Worm (Caenorhabditis elegans) whole organism, young adult: ENCODE results near the gene F18A11.5.

Experiments used
- B0019.2 ChIP-seq: fragments of 200-800 bp; sonication (Bioruptor generic); conservative IDR thresholded peaks from 2 replicates; pipeline ENCODE4 v1.3.6; 2022; ENCODE audit warnings: missing genetic modification reagents, missing genetic modification characterization, missing compliant biosample characterization
- C17E4.6 ChIP-seq: fragments of 200-800 bp; sonication (Bioruptor generic); IDR thresholded peaks from 2 replicates; pipeline ENCODE4 v1.3.6; 2022; ENCODE audit warnings: missing genetic modification reagents, missing genetic modification characterization, missing compliant biosample characterization
- F39B2.1 ChIP-seq: fragments of 200-800 bp; sonication (Bioruptor generic); IDR thresholded peaks from 2 replicates; pipeline ENCODE4 v1.3.6; 2022; ENCODE audit warnings: missing genetic modification reagents, missing genetic modification characterization, missing compliant biosample characterization
- F52B5.7 ChIP-seq: sonication (generic microtip); optimal IDR thresholded peaks from 2 replicates; lab custom pipeline; 2016; ENCODE audit warnings: mild to moderate bottlenecking, missing genetic modification characterization, missing compliant biosample characterization
- T07F8.4 ChIP-seq: sonication (generic microtip); optimal IDR thresholded peaks from 2 replicates; lab custom pipeline; 2016; ENCODE audit warnings: mild to moderate bottlenecking, missing genetic modification characterization, moderate library complexity, missing compliant biosample characterization
- Y67H2A.10 ChIP-seq: fragments of 200-800 bp; sonication (Bioruptor generic); conservative IDR thresholded peaks from 2 replicates; pipeline ENCODE4 v1.3.6; 2022; ENCODE audit warnings: missing genetic modification reagents, missing genetic modification characterization, missing compliant biosample characterization
- Y79H2A.3 ChIP-seq: fragments of 200-800 bp; sonication (Bioruptor generic); conservative IDR thresholded peaks from 2 replicates; pipeline ENCODE4 v1.3.6; 2022; ENCODE audit warnings: missing genetic modification reagents, missing genetic modification characterization, missing compliant biosample characterization
- Y95B8A.8 ChIP-seq: fragments of 200-800 bp; sonication (Bioruptor generic); IDR thresholded peaks from 2 replicates; pipeline ENCODE4 v1.3.6; 2022; ENCODE audit warnings: missing genetic modification reagents, missing genetic modification characterization, missing compliant biosample characterization
- ama-1 ChIP-seq, 3 experiments: fragments of 150-350 bp in 1 of 3; sonication (generic microtip) in 2 of 3; optimal IDR thresholded peaks; 2 replicates each; lab custom pipeline; 2014 to 2018; ENCODE audit warnings: missing biosample characterization in 2 of 3, missing genetic modification characterization in 2 of 3, missing genetic modification reagents in 2 of 3
- aptf-2 ChIP-seq: fragments of 200-800 bp; sonication (Bioruptor generic); conservative IDR thresholded peaks from 2 replicates; pipeline ENCODE4 v1.3.6; 2022; ENCODE audit warnings: missing genetic modification reagents, missing genetic modification characterization, missing compliant biosample characterization
- athp-1 ChIP-seq: sonication (generic microtip); optimal IDR thresholded peaks from 2 replicates; lab custom pipeline; 2017; ENCODE audit warnings: mild to moderate bottlenecking, missing genetic modification characterization, missing compliant biosample characterization
- attf-3 ChIP-seq: fragments of 200-800 bp; sonication (Bioruptor generic); conservative IDR thresholded peaks from 2 replicates; pipeline ENCODE4 v1.3.6; 2022; ENCODE audit warnings: missing genetic modification reagents, missing genetic modification characterization, missing compliant biosample characterization
- ccch-3 ChIP-seq: fragments of 200-800 bp; sonication (Bioruptor generic); optimal IDR thresholded peaks from 2 replicates; lab custom pipeline; 2018; ENCODE audit warnings: mild to moderate bottlenecking, missing genetic modification characterization, missing compliant biosample characterization
- ceh-40 ChIP-seq: fragments of 200-800 bp; sonication (Bioruptor generic); IDR thresholded peaks from 2 replicates; pipeline ENCODE4 v1.3.6; 2022; ENCODE audit warnings: missing genetic modification characterization, missing compliant biosample characterization
- ceh-58 ChIP-seq: fragments of 200-800 bp; sonication (Bioruptor generic); IDR thresholded peaks from 2 replicates; pipeline ENCODE4 v1.3.6; 2022; ENCODE audit warnings: missing genetic modification characterization, missing compliant biosample characterization
- die-1 ChIP-seq: sonication (generic microtip); optimal IDR thresholded peaks from 2 replicates; lab custom pipeline; 2016; ENCODE audit warnings: missing genotype, mild to moderate bottlenecking, missing genetic modification characterization, missing compliant biosample characterization
- dox-1 ChIP-seq: fragments of 200-800 bp; sonication (Bioruptor generic); IDR thresholded peaks from 2 replicates; pipeline ENCODE4 v1.3.6; 2022; ENCODE audit warnings: missing genetic modification reagents, missing genetic modification characterization, missing compliant biosample characterization
- efl-1 ChIP-seq: fragments of 150-350 bp; optimal IDR thresholded peaks from 2 replicates; lab custom pipeline; 2014; ENCODE audit warnings: missing biosample characterization, missing genetic modification reagents, missing genetic modification characterization
- egl-18 ChIP-seq: fragments of 200-800 bp; sonication (Bioruptor generic); IDR thresholded peaks from 2 replicates; pipeline ENCODE4 v1.3.6; 2022; ENCODE audit warnings: missing genetic modification reagents, missing genetic modification characterization, missing compliant biosample characterization
- fkh-3 ChIP-seq: sonication (generic microtip); optimal IDR thresholded peaks from 2 replicates; lab custom pipeline; 2016; ENCODE audit warnings: mild to moderate bottlenecking, missing genetic modification characterization, missing compliant biosample characterization
- him-1 ChIP-seq: sonication (generic microtip); optimal IDR thresholded peaks from 2 replicates; lab custom pipeline; 2016; ENCODE audit warnings: missing genotype, missing genetic modification reagents, missing genetic modification characterization, missing compliant biosample characterization
- hlh-12 ChIP-seq: sonication (generic microtip); optimal IDR thresholded peaks from 2 replicates; lab custom pipeline; 2016; ENCODE audit warnings: missing genetic modification characterization, missing compliant biosample characterization
- hmg-20 ChIP-seq: fragments of 200-800 bp; sonication (Bioruptor generic); IDR thresholded peaks from 2 replicates; pipeline ENCODE4 v1.3.6; 2022; ENCODE audit warnings: missing genetic modification reagents, missing genetic modification characterization, missing compliant biosample characterization
- lin-26 ChIP-seq: fragments of 200-800 bp; sonication (Bioruptor generic); IDR thresholded peaks from 2 replicates; pipeline ENCODE4 v1.3.6; 2022; ENCODE audit warnings: missing genetic modification reagents, missing genetic modification characterization, missing compliant biosample characterization
- lin-54 ChIP-seq: fragments of 200-800 bp; sonication (Bioruptor generic); optimal IDR thresholded peaks from 2 replicates; lab custom pipeline; 2018; ENCODE audit warnings: mild to moderate bottlenecking, missing genetic modification characterization, missing compliant biosample characterization
- lir-1 ChIP-seq: fragments of 200-800 bp; sonication (Bioruptor generic); conservative IDR thresholded peaks from 2 replicates; pipeline ENCODE4 v1.3.6; 2022; ENCODE audit warnings: missing genetic modification reagents, missing genetic modification characterization, missing compliant biosample characterization
- lsy-27 ChIP-seq: sonication (generic microtip); optimal IDR thresholded peaks from 2 replicates; lab custom pipeline; 2017; ENCODE audit warnings: missing genetic modification characterization, mild to moderate bottlenecking, missing compliant biosample characterization, antibody characterized with exemption, missing genotype, borderline replicate concordance; ENCODE audit not compliant: insufficient read depth
- madf-3 ChIP-seq: fragments of 200-800 bp; sonication (Bioruptor generic); IDR thresholded peaks from 2 replicates; pipeline ENCODE4 v1.3.6; 2022; ENCODE audit warnings: missing genetic modification reagents, missing genetic modification characterization, missing compliant biosample characterization
- madf-6 ChIP-seq: fragments of 200-800 bp; sonication (Bioruptor generic); IDR thresholded peaks from 2 replicates; pipeline ENCODE4 v1.3.6; 2022; ENCODE audit warnings: missing genetic modification reagents, missing genetic modification characterization, missing compliant biosample characterization
- madf-8 ChIP-seq: fragments of 200-800 bp; sonication (Bioruptor generic); conservative IDR thresholded peaks from 2 replicates; pipeline ENCODE4 v1.3.6; 2022; ENCODE audit warnings: missing genetic modification reagents, missing genetic modification characterization, missing compliant biosample characterization
- mel-28 ChIP-seq: sonication (generic microtip); optimal IDR thresholded peaks from 2 replicates; lab custom pipeline; 2016; ENCODE audit warnings: borderline replicate concordance, mild to moderate bottlenecking, missing genetic modification characterization, missing compliant biosample characterization
- nfya-2 ChIP-seq: fragments of 200-800 bp; sonication (Bioruptor generic); IDR thresholded peaks from 2 replicates; pipeline ENCODE4 v1.3.6; 2022; ENCODE audit warnings: missing genetic modification reagents, missing genetic modification characterization, missing compliant biosample characterization
- nhr-179 ChIP-seq: sonication (generic microtip); optimal IDR thresholded peaks from 2 replicates; lab custom pipeline; 2016; ENCODE audit warnings: mild to moderate bottlenecking, missing genetic modification characterization, missing compliant biosample characterization
- nhr-27 ChIP-seq: fragments of 200-800 bp; sonication (Bioruptor generic); optimal IDR thresholded peaks from 2 replicates; lab custom pipeline; 2018; ENCODE audit warnings: mild to moderate bottlenecking, missing genetic modification characterization, moderate library complexity, missing compliant biosample characterization
- nhr-90 ChIP-seq: sonication (generic microtip); optimal IDR thresholded peaks from 2 replicates; lab custom pipeline; 2016; ENCODE audit warnings: missing genotype, mild to moderate bottlenecking, missing genetic modification characterization, missing compliant biosample characterization
- pbrm-1 ChIP-seq: fragments of 200-800 bp; sonication (Bioruptor generic); IDR thresholded peaks from 2 replicates; pipeline ENCODE4 v1.3.6; 2022; ENCODE audit warnings: missing genetic modification reagents, missing genetic modification characterization, missing compliant biosample characterization
- rec-8 ChIP-seq, 2 experiments: sonication (generic microtip); optimal IDR thresholded peaks; 2 replicates each; lab custom pipeline; 2016; ENCODE audit warnings: mild to moderate bottlenecking in 2 of 2, missing genetic modification characterization in 2 of 2, missing genetic modification reagents in 2 of 2, missing genotype in 2 of 2, missing biosample characterization in 1 of 2, missing compliant biosample characterization in 1 of 2, moderate library complexity in 1 of 2
- sea-2 ChIP-seq: fragments of 200-800 bp; sonication (Bioruptor generic); IDR thresholded peaks from 2 replicates; pipeline ENCODE4 v1.3.6; 2022; ENCODE audit warnings: missing genetic modification characterization, missing compliant biosample characterization
- snpc-1.1 ChIP-seq: sonication (generic microtip); optimal IDR thresholded peaks from 2 replicates; lab custom pipeline; 2017; ENCODE audit warnings: missing genetic modification characterization, mild to moderate bottlenecking, missing compliant biosample characterization, antibody characterized with exemption, moderate library complexity, missing genotype, missing genetic modification reagents; ENCODE audit not compliant: insufficient read depth
- snpc-4 ChIP-seq, 5 experiments: fragments of 150-350 bp in 1 of 5; sonication (generic microtip) in 4 of 5; optimal IDR thresholded peaks; 2 replicates each; lab custom pipeline; 2014 to 2018; ENCODE audit warnings: missing genetic modification characterization in 5 of 5, missing biosample characterization in 3 of 5, antibody characterized with exemption in 2 of 5, mild to moderate bottlenecking in 2 of 5, missing compliant biosample characterization in 2 of 5, missing genotype in 2 of 5, moderate library complexity in 2 of 5, missing genetic modification reagents in 1 of 5
- tlf-1 ChIP-seq: fragments of 200-800 bp; sonication (Bioruptor generic); optimal IDR thresholded peaks from 2 replicates; lab custom pipeline; 2018; ENCODE audit warnings: mild to moderate bottlenecking, missing genetic modification characterization, missing compliant biosample characterization
- zfh-2 ChIP-seq: fragments of 200-800 bp; sonication (Bioruptor generic); conservative IDR thresholded peaks from 2 replicates; pipeline ENCODE4 v1.3.6; 2022; ENCODE audit warnings: missing genetic modification reagents, missing genetic modification characterization, missing compliant biosample characterization
- ztf-25 ChIP-seq: fragments of 200-800 bp; sonication (Bioruptor generic); IDR thresholded peaks from 2 replicates; pipeline ENCODE4 v1.3.6; 2022; ENCODE audit warnings: missing genetic modification reagents, missing genetic modification characterization, missing compliant biosample characterization

Gene F18A11.5

DNA sequence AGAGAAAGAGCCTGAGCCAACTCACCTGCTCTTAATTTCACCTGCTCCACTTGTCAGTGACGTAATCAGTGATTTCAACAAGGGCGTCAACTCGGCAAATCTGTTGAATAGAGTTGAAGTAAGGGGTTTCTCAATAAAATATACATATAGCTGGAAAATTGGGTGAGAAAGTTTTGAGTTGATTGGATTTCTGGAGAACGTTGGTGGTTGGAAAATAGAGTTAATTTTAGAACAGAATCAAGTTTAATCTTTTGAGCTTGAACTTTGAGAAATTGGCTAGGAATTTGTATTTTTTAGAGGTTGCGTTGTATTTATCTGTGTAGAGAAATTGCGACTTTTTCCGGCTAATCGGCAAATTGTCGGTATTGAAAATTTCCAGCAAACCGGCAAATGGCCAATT is 44.5 kb downstream of the F18A11.5 start, which contains the start of gene Y38F1A.4:
TSS of gene Y38F1A.4 (minus strand) at position 101 of the 400 bp plus-strand sequence.
- TF ChIP-seq rec-8 (tag; optimal IDR thresholded peaks at IDR 0.05; lab: Kevin White, UChicago) (no peak), lin-26 (no peak), ceh-58 (GFP tag; lab: Robert Waterston, UW) (no peak), lsy-27 (tag; lab: Kevin White, UChicago) (no peak), madf-3 (GFP tag; lab: Robert Waterston, UW) (no peak), F52B5.7 (tag; lab: Kevin White, UChicago) (no peak), madf-6 (GFP tag; lab: Robert Waterston, UW) (no peak), zfh-2 (GFP tag; lab: Robert Waterston, UW) (no peak)

DNA sequence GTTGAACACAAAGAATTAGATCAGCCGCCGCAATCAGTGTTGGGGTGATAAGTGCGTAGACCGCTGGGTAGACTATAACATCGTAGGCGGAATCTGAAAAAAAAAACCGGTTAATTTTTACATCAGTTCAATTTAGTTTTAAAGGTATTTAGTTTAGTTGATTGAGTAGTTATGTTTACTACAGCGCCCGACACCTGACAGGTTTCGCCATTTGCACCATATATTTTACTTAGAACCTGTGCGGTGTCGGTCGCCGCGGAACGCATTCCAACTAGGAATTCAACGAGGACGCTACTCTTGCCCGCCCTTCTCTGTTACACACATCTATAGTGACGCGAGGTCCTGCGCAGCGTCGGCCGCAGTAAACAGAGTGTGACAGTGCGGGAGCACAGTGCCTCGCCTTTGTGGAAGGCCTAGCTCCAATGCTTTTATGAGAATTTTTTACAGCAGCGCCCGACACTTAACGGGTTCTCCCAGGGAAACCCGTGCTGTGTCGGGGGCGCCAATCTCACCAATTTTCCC is 45.6 kb downstream of the F18A11.5 start:
- TF ChIP-seq snpc-4 (GFP tag; optimal IDR thresholded peaks at IDR 0.05; lab: Kevin White, UChicago) = no peak
- TF ChIP-seq snpc-4 (tag; optimal IDR thresholded peaks at IDR 0.05; lab: Kevin White, UChicago) = peak in 3 of 4 experiments; percentile 63 to 77 (median 72)
- TF ChIP-seq attf-3 (GFP tag; lab: Robert Waterston, UW) = 0 out of 2 replicates have a peak, but pooled peaks have one; percentile 16
- no peak for TF ChIP-seq nhr-179 (tag; lab: Kevin White, UChicago)
- TF ChIP-seq zfh-2 (GFP tag; lab: Robert Waterston, UW) = peak; percentile 40; the same call in 1 of the 2 replicates

DNA sequence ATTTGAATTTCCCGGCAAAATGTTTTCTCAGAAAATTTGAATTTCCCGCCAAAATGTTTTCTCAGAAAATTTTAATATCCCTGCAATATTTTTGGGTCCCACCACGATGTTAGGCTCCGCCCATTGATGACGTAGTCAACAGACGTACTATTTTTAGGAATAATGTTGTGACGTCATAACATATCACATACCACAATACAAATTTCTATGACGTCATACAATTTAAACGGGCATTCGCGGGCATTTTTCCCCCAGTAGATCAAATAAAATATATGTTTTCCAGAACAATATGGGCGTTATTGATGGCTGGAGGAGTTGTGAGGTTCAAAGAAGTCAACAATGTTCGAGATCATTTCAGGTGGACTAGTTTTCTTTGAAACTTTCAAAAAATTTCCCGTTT is 47.8 kb downstream of the F18A11.5 start:
- TF ChIP-seq ceh-40 (GFP tag; lab: Robert Waterston, UW) (no peak), dox-1 (GFP tag; lab: Robert Waterston, UW) (no peak), madf-8 (no peak)
- TF ChIP-seq, all 124 proteins: peak for 0

DNA sequence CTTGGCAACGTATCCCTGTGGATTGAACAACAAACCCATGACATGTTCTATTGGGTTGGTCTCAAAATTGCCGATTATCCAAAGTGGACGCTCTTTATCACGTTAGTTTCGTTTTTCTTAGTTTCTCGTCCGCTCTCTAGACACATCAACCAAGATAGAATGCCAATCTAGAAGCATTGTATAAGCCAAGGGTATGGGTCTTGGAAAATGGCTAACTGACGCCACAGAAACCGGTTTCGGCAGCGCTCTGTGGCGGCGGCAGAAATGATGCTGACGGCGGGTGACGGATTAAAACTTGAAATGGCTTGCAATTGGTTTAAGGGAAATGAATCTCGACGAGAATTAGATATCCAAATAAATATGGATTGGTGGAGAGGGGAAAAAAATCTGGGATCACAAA is 48.5 kb downstream of the F18A11.5 start:
- TF ChIP-seq ccch-3 = no peak
- no peak for TF ChIP-seq zfh-2 (GFP tag; lab: Robert Waterston, UW)
- no peak for TF ChIP-seq F39B2.1 (GFP tag; lab: Robert Waterston, UW)
- no peak for TF ChIP-seq egl-18 (GFP tag; lab: Robert Waterston, UW)
- TF ChIP-seq nhr-90 (tag; lab: Kevin White, UChicago) = no peak
- TF ChIP-seq tlf-1 (GFP tag; lab: Kevin White, UChicago) = no peak
- TF ChIP-seq lin-54 (GFP tag; lab: Kevin White, UChicago) = no peak
- no peak for TF ChIP-seq Y95B8A.8 (GFP tag; lab: Robert Waterston, UW)
- TF ChIP-seq Y79H2A.3 (GFP tag; lab: Robert Waterston, UW) = no peak
- TF ChIP-seq ztf-25 (GFP tag; lab: Robert Waterston, UW) = no peak
- TF ChIP-seq ama-1 (optimal IDR thresholded peaks at IDR 0.05; lab: Kevin White, UChicago) = no peak
- no peak for TF ChIP-seq ama-1 (GFP tag; optimal IDR thresholded peaks at IDR 0.05; lab: Kevin White, UChicago)
- no peak for TF ChIP-seq efl-1
- TF ChIP-seq B0019.2 (GFP tag; lab: Robert Waterston, UW) = no peak
- no peak for TF ChIP-seq fkh-3
- TF ChIP-seq dox-1 (GFP tag; lab: Robert Waterston, UW) = no peak
- no peak for TF ChIP-seq die-1 (tag; lab: Kevin White, UChicago)
- TF ChIP-seq Y67H2A.10 (GFP tag; lab: Robert Waterston, UW) = no peak
- no peak for TF ChIP-seq snpc-1.1
- TF ChIP-seq pbrm-1 (GFP tag; lab: Robert Waterston, UW) = no peak

DNA sequence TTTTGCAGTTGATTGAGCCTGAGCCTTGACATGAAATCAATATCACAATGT is 48.7 kb downstream of the F18A11.5 start, which contains the start of gene ptr-18:
TSS of gene ptr-18 (plus strand) at position 9 of the 51 bp plus-strand sequence.
- TF ChIP-seq lir-1 (GFP tag; lab: Robert Waterston, UW) = no peak
- TF ChIP-seq nhr-27 (tag; lab: Kevin White, UChicago) = no peak
- TF ChIP-seq C17E4.6 (GFP tag; lab: Robert Waterston, UW) = no peak
- no peak for TF ChIP-seq hlh-12 (tag; lab: Kevin White, UChicago)
- TF ChIP-seq mel-28 = no peak
- no peak for TF ChIP-seq nfya-2
- TF ChIP-seq aptf-2 = no peak
- no peak for TF ChIP-seq T07F8.4 (tag; lab: Kevin White, UChicago)
- no peak for TF ChIP-seq hmg-20 (GFP tag; lab: Robert Waterston, UW)
- TF ChIP-seq athp-1 (tag; lab: Kevin White, UChicago) = no peak
- no peak for TF ChIP-seq him-1 (tag; lab: Kevin White, UChicago)
- no peak for TF ChIP-seq sea-2 (GFP tag; lab: Robert Waterston, UW)
- no peak for TF ChIP-seq nhr-90 (tag; lab: Kevin White, UChicago)
